Worm (Caenorhabditis elegans): ENCODE data around the gene hlb-1.

The hlb-1 gene

ce11 chrX:13882639-13883038 lies at the start of gene hlb-1:
Gene hlb-1, minus strand, starts transcription at chrX:13882739.
- TF ChIP-seq ztf-11 (tag; optimal IDR thresholded peaks at IDR 0.05) (no peak), nhr-2 (tag; optimal IDR thresholded peaks at IDR 0.05) (no peak), tbx-8 (GFP tag; optimal IDR thresholded peaks at IDR 0.05) (no peak), hlh-1 (tag; optimal IDR thresholded peaks at IDR 0.05) (no peak), mab-5 (tag; optimal IDR thresholded peaks at IDR 0.05) (no peak), drap-1 (GFP tag; optimal IDR thresholded peaks at IDR 0.05) (no peak)

ce11 chrX:13929534-13929933 lies 47.0 kb upstream of the hlb-1 start, which contains the start of gene meg-1:
Gene meg-1, minus strand, starts transcription at chrX:13929634.
- TF ChIP-seq nhr-28 (tag; optimal IDR thresholded peaks at IDR 0.05) (no peak), elt-3 (tag; optimal IDR thresholded peaks at IDR 0.05) (no peak), zip-8 (tag; optimal IDR thresholded peaks at IDR 0.05) (no peak), lsy-2 (tag; optimal IDR thresholded peaks at IDR 0.05) (no peak), nhr-237 (tag; optimal IDR thresholded peaks at IDR 0.05) (no peak), blmp-1 (tag; optimal IDR thresholded peaks at IDR 0.05) (no peak), mab-5 (tag; optimal IDR thresholded peaks at IDR 0.05) (no peak), ceh-83 (GFP tag; optimal IDR thresholded peaks at IDR 0.05) (no peak), ham-2 (GFP tag; optimal IDR thresholded peaks at IDR 0.05) (no peak), ceh-39 (tag; optimal IDR thresholded peaks at IDR 0.05) (no peak), nhr-2 (tag; optimal IDR thresholded peaks at IDR 0.05) (no peak), ztf-11 (tag; optimal IDR thresholded peaks at IDR 0.05) (no peak), elt-1 (tag; optimal IDR thresholded peaks at IDR 0.05; ENCODE audit: borderline replicate concordance, insufficient read depth) (no peak), mls-2 (tag; optimal IDR thresholded peaks at IDR 0.05) (no peak), ces-1 (GFP tag; optimal IDR thresholded peaks at IDR 0.05) (no peak), drap-1 (GFP tag; optimal IDR thresholded peaks at IDR 0.05) (no peak), lin-32 (GFP tag; optimal IDR thresholded peaks at IDR 0.05) (no peak), cnd-1 (tag; optimal IDR thresholded peaks at IDR 0.05) (no peak)

- no peak for TF ChIP-seq ceh-39 (tag; optimal IDR thresholded peaks at IDR 0.05)
- no peak for TF ChIP-seq ztf-11 (tag; optimal IDR thresholded peaks at IDR 0.05)
- no peak for TF ChIP-seq ceh-83 (GFP tag; optimal IDR thresholded peaks at IDR 0.05)
- no peak for TF ChIP-seq drap-1 (GFP tag; optimal IDR thresholded peaks at IDR 0.05)
- TF ChIP-seq nhr-12 (tag; optimal IDR thresholded peaks at IDR 0.05) = no peak
- TF ChIP-seq nhr-237 (tag; optimal IDR thresholded peaks at IDR 0.05) = no peak
These were observed 46.0 kb upstream of the hlb-1 start for ce11 chrX:13928532-13928931.

DNA sequence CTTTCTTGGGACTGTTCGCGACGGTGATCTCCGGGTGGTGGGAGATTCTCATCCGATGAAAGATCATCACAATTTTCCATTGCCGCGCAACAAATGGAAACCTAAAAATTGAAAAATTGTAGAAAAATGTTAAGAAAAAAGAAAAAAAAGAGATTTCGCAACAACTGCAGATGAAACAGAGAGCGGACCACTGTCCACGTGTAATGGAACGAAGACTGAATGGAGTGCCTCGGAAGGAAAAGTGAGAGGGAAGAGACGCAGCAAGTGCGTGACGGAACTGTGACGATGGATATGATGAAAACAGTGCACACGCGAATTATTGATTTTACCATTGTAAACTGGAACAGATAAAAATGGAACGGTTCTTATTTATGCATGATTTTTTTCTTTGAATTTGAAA lies 43.5 kb upstream of the hlb-1 start, which contains the start of gene meg-2:
Gene meg-2, minus strand, starts transcription at position 101 of the 400 bp plus-strand sequence.
- TF ChIP-seq elt-3 (tag; optimal IDR thresholded peaks at IDR 0.05) = no peak
- TF ChIP-seq sptf-1 (tag; optimal IDR thresholded peaks at IDR 0.05) = no peak
- no peak for TF ChIP-seq ceh-43 (GFP tag; optimal IDR thresholded peaks at IDR 0.05)
- TF ChIP-seq lin-32 (GFP tag; optimal IDR thresholded peaks at IDR 0.05) = no peak
- no peak for TF ChIP-seq sem-2 (GFP tag; optimal IDR thresholded peaks at IDR 0.05)

- TF ChIP-seq ceh-83 (GFP tag; optimal IDR thresholded peaks at IDR 0.05) = no peak
- TF ChIP-seq pha-4 (tag; optimal IDR thresholded peaks at IDR 0.05) = no peak
- peak; percentile 52 for TF ChIP-seq ces-1 (GFP tag; optimal IDR thresholded peaks at IDR 0.05)
- no peak for TF ChIP-seq mep-1 (tag; optimal IDR thresholded peaks at IDR 0.05)
- TF ChIP-seq elt-3 (tag; optimal IDR thresholded peaks at IDR 0.05) = peak; percentile 51
- TF ChIP-seq tbx-8 (GFP tag; optimal IDR thresholded peaks at IDR 0.05) = no peak
- TF ChIP-seq nhr-237 (tag; optimal IDR thresholded peaks at IDR 0.05) = peak; percentile 31
- no peak for TF ChIP-seq elt-1 (tag; optimal IDR thresholded peaks at IDR 0.05; ENCODE audit: borderline replicate concordance, insufficient read depth)
- no peak for TF ChIP-seq sptf-1 (tag; optimal IDR thresholded peaks at IDR 0.05)
- TF ChIP-seq flh-1 (GFP tag; optimal IDR thresholded peaks at IDR 0.05) = no peak
- TF ChIP-seq unc-62 (GFP tag; optimal IDR thresholded peaks at IDR 0.05) = no peak
- TF ChIP-seq sem-2 (GFP tag; optimal IDR thresholded peaks at IDR 0.05) = no peak
These were observed 37.9 kb upstream of the hlb-1 start for ce11 chrX:13920374-13920986.

ce11 chrX:13918143-13918542 lies 35.6 kb upstream of the hlb-1 start:
- no peak for TF ChIP-seq ztf-11 (tag; optimal IDR thresholded peaks at IDR 0.05)
- TF ChIP-seq nhr-237 (tag; optimal IDR thresholded peaks at IDR 0.05) = no peak
- TF ChIP-seq lsy-2 (tag; optimal IDR thresholded peaks at IDR 0.05) = no peak
- no peak for TF ChIP-seq mep-1 (tag; optimal IDR thresholded peaks at IDR 0.05)
- TF ChIP-seq unc-120 (tag; optimal IDR thresholded peaks at IDR 0.05; ENCODE audit: poor library complexity, severe bottlenecking) = no peak
- TF ChIP-seq elt-3 (tag; optimal IDR thresholded peaks at IDR 0.05) = no peak
- no peak for TF ChIP-seq nhr-12 (tag; optimal IDR thresholded peaks at IDR 0.05)
- TF ChIP-seq hlh-1 (tag; optimal IDR thresholded peaks at IDR 0.05) = no peak
- no peak for TF ChIP-seq ceh-83 (GFP tag; optimal IDR thresholded peaks at IDR 0.05)
- no peak for TF ChIP-seq blmp-1 (tag; optimal IDR thresholded peaks at IDR 0.05)
- TF ChIP-seq cnd-1 (tag; optimal IDR thresholded peaks at IDR 0.05) = no peak

Data from whole organism, mixed stage, embryonic.